Fruit fly (Drosophila melanogaster): ENCODE measurements around the gene CG3847.

The CG3847 gene

DNA sequence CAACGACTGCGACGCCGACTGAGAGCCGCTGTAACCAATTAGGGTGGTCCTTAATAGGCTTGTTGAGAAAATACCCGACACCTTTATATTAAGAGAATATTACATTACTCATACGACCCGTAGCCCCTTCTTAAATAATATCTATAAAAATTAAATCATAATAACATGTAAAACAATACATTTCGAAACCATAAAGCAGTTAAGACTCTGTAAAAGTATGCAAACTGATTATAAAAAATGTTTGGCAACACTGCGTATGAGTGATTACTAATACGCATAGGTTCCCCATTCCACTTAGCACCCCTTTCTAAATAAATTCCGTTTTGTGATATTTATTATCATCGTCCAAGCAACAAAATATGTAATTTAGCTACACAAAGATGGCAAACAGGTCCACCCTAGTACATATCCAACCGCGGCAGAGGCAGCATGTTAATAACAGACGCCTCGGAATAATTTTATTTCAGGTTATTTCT, 6.3 kb upstream of the CG3847 start (continued):
- TF ChIP-seq CG31365 (tag; optimal IDR thresholded peaks at IDR 0.05) (peak; percentile 10), CG30431 (GFP tag; optimal IDR thresholded peaks at IDR 0.05) (peak; percentile 33), CG17361 (GFP tag; IDR thresholded peaks at IDR 0.05) (peak; percentile 87), Lpt (GFP tag; optimal IDR thresholded peaks at IDR 0.05) (no peak), h (optimal IDR thresholded peaks at IDR 0.05) (no peak), ems (GFP tag; optimal IDR thresholded peaks at IDR 0.05) (peak; percentile 41), Dip3 (GFP tag; optimal IDR thresholded peaks at IDR 0.05) (peak; percentile 34), fd96Cb (tag; optimal IDR thresholded peaks at IDR 0.05) (peak; percentile 67), sd (tag; optimal IDR thresholded peaks at IDR 0.05) (no peak), Bdp1 (GFP tag; optimal IDR thresholded peaks at IDR 0.05) (peak; percentile 8), Gug (GFP tag; IDR thresholded peaks at IDR 0.05) (peak; percentile 35; the same call in 1 of the 4 replicates), CG4282 (GFP tag; optimal IDR thresholded peaks at IDR 0.05) (no peak), CG17612 (GFP tag; IDR thresholded peaks at IDR 0.05) (0 out of 2 replicates have a peak, but pooled peaks have one; percentile 28), CG3847 (GFP tag; IDR thresholded peaks at IDR 0.05) (no peak; the same call in 1 of the 2 replicates), CG11093 (GFP tag; IDR thresholded peaks at IDR 0.05) (no peak), CG32772 (GFP tag; IDR thresholded peaks at IDR 0.05) (0 out of 2 replicates have a peak, but pooled peaks have one; percentile 40), so (GFP tag; IDR thresholded peaks at IDR 0.05) (peak; percentile 53; the same call in 2 of the 3 replicates), sqz (GFP tag; optimal IDR thresholded peaks at IDR 0.05) (peak; percentile 17), Elba2 (GFP tag; optimal IDR thresholded peaks at IDR 0.05) (no peak), ttk (GFP tag; IDR thresholded peaks at IDR 0.05) (peak; percentile 54; the same call in 1 of the 2 replicates), Hmx (GFP tag; optimal IDR thresholded peaks at IDR 0.05) (no peak), CG14710 (tag; optimal IDR thresholded peaks at IDR 0.05) (peak; percentile 66), eve (GFP tag; optimal IDR thresholded peaks at IDR 0.05) (no peak), ab (GFP tag; optimal IDR thresholded peaks at IDR 0.05) (no peak), CG17186 (GFP tag; optimal IDR thresholded peaks at IDR 0.05) (no peak), Jarid2 (GFP tag; optimal IDR thresholded peaks at IDR 0.05) (peak; percentile 32), Trl (optimal IDR thresholded peaks at IDR 0.05) (peak in 1 of 2 experiments; percentile 0), Trl (GFP tag; optimal IDR thresholded peaks at IDR 0.05) (no peak), gcm2 (GFP tag; optimal IDR thresholded peaks at IDR 0.05) (peak; percentile 27), CG7556 (GFP tag; optimal IDR thresholded peaks at IDR 0.05) (peak; percentile 88), CG3838 (GFP tag; optimal IDR thresholded peaks at IDR 0.05) (no peak), CG1024 (GFP tag; IDR thresholded peaks at IDR 0.05) (0 out of 2 replicates have a peak, but pooled peaks have one; percentile 3), stc (GFP tag; IDR thresholded peaks at IDR 0.05) (0 out of 2 replicates have a peak, but pooled peaks have one; percentile 34), bcd (GFP tag; optimal IDR thresholded peaks at IDR 0.05) (peak; percentile 73), CG13624 (GFP tag; optimal IDR thresholded peaks at IDR 0.05) (peak; percentile 25), crol (GFP tag; IDR thresholded peaks at IDR 0.05) (no peak), Abd-B (GFP tag; optimal IDR thresholded peaks at IDR 0.05) (peak; percentile 18), Deaf1 (tag; optimal IDR thresholded peaks at IDR 0.05) (peak; percentile 56), NC2α (GFP tag; optimal IDR thresholded peaks at IDR 0.05) (no peak), CG7786 (GFP tag; optimal IDR thresholded peaks at IDR 0.05) (peak; percentile 33), btn (GFP tag; optimal IDR thresholded peaks at IDR 0.05) (peak; percentile 28), CG15514 (GFP tag; optimal IDR thresholded peaks at IDR 0.05) (peak; percentile 58), CG1233 (GFP tag; optimal IDR thresholded peaks at IDR 0.05) (peak; percentile 76), CG12236 (GFP tag; optimal IDR thresholded peaks at IDR 0.05) (no peak), CG34224 (GFP tag; IDR thresholded peaks at IDR 0.05; ENCODE audit: partially characterized antibody) (no peak), onecut (GFP tag; IDR thresholded peaks at IDR 0.05) (no peak), esg (GFP tag; conservative IDR thresholded peaks at IDR 0.05) (peak; percentile 56), CG9437 (GFP tag; optimal IDR thresholded peaks at IDR 0.05) (peak; percentile 71), rib (GFP tag; IDR thresholded peaks at IDR 0.05) (peak; percentile 45; the same call in 1 of the 2 replicates), gro (GFP tag; optimal IDR thresholded peaks at IDR 0.05) (no peak), CG2712 (tag; optimal IDR thresholded peaks at IDR 0.05) (peak; percentile 84), CG34376 (GFP tag; optimal IDR thresholded peaks at IDR 0.05) (peak; percentile 64)
